Worm (Caenorhabditis elegans): ENCODE measurements around the gene zip-7.
"Not testable (repeated sequence)": the region's sequence is repeated elsewhere in the genome, so short reads cannot be mapped to it uniquely, and the experiment has no call there.

DNA sequence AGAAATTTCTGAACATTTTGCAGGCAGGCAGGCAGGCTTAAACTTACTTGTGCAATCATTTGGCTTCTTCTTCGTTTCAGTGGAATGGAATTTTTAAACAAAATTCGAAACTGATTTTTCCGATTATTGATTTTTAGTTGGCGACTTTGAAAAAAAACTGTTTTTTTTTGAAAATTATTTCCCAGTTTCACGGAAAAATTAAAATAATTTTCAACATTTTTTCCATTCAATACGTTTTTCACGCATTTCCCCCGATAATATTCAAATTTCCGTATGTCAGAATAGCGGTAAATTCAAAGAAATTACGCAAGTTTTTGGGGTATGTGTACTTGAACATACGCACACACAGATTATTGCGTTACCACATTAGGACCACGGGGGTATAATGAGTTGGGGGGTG is 34.6 kb downstream of the zip-7 start, which contains the start of gene VY10G11R.1:
- not testable (repeated sequence) for TF ChIP-seq ama-1 (optimal IDR thresholded peaks at IDR 0.05); zag-1 (tag; optimal IDR thresholded peaks at IDR 0.05); blmp-1 (tag; optimal IDR thresholded peaks at IDR 0.05; ENCODE audit: insufficient read depth); lin-13 (GFP tag; optimal IDR thresholded peaks at IDR 0.05); nhr-11 (tag; optimal IDR thresholded peaks at IDR 0.05); ztf-11 (tag; optimal IDR thresholded peaks at IDR 0.05); lin-11 (tag; optimal IDR thresholded peaks at IDR 0.05); skn-1 (tag; optimal IDR thresholded peaks at IDR 0.05); unc-39 (tag; optimal IDR thresholded peaks at IDR 0.05); sem-4 (tag; optimal IDR thresholded peaks at IDR 0.05); ceh-16 (tag; optimal IDR thresholded peaks at IDR 0.05); mbf-1 (tag; optimal IDR thresholded peaks at IDR 0.05)

All from whole organism, L2 larva.